Fruit fly (Drosophila melanogaster) whole organism, embryonic: Measurements from ENCODE around the gene CG13126.

Source experiments
- CG18011 ChIP-seq: fragments of 200-800 bp; sonication (Bioruptor generic); optimal IDR thresholded peaks from 2 replicates; lab custom pipeline; 2017; ENCODE audit warnings: missing biosample characterization, missing genetic modification characterization, mild to moderate bottlenecking, moderate library complexity, missing genotype
- CG7271 ChIP-seq: fragments of 200-800 bp; sonication (Bioruptor generic); optimal IDR thresholded peaks from 2 replicates; lab custom pipeline; 2018; ENCODE audit warnings: missing biosample characterization, mild to moderate bottlenecking, missing genetic modification characterization, moderate library complexity
- CG8478 ChIP-seq: fragments of >200 bp; optimal IDR thresholded peaks from 2 replicates; lab custom pipeline; 2018
- CkIIα-i1 ChIP-seq: fragments of 200-800 bp; sonication (Bioruptor generic); IDR thresholded peaks from 2 replicates; pipeline ENCODE4 v1.3.6; 2022; ENCODE audit warnings: missing biosample characterization, missing genetic modification characterization
- D19A ChIP-seq: fragments of 200-800 bp; optimal IDR thresholded peaks from 3 replicates; lab custom pipeline; 2019; ENCODE audit warnings: missing biosample characterization, mild to moderate bottlenecking, missing genetic modification characterization, moderate library complexity
- Myb ChIP-seq: fragments of 200-800 bp; sonication (Bioruptor generic); optimal IDR thresholded peaks from 2 replicates; lab custom pipeline; 2016; ENCODE audit warnings: missing biosample characterization, missing genetic modification characterization
- bigmax ChIP-seq: fragments of 200-800 bp; sonication (Bioruptor generic); optimal IDR thresholded peaks from 2 replicates; lab custom pipeline; 2018; ENCODE audit warnings: missing biosample characterization, mild to moderate bottlenecking, missing genetic modification characterization
- bowl ChIP-seq: fragments of 200-800 bp; sonication (Bioruptor generic); IDR thresholded peaks from 2 replicates; pipeline ENCODE4 v1.3.6; 2022; ENCODE audit warnings: missing biosample characterization, missing genetic modification characterization
- crol ChIP-seq: fragments of 200-800 bp; sonication (Bioruptor generic); IDR thresholded peaks from 2 replicates; pipeline ENCODE4 v1.3.6; 2022; ENCODE audit warnings: missing biosample characterization, missing genetic modification characterization
- gro ChIP-seq: fragments of 200-800 bp; sonication (Bioruptor generic); optimal IDR thresholded peaks from 2 replicates; lab custom pipeline; 2016; ENCODE audit warnings: missing biosample characterization, missing genetic modification characterization
- lola ChIP-seq, 3 experiments: fragments of >200 bp in 2 of 3; fragments of 200-800 bp in 1 of 3; sonication (Bioruptor generic) in 1 of 3; optimal IDR thresholded peaks; 2 replicates each; lab custom pipeline; 2017 to 2019; ENCODE audit warnings: missing biosample characterization in 3 of 3, missing genetic modification characterization in 3 of 3, mild to moderate bottlenecking in 1 of 3, moderate library complexity in 1 of 3
- sqz ChIP-seq: fragments of 200-800 bp; sonication (Bioruptor generic); optimal IDR thresholded peaks from 3 replicates; lab custom pipeline; 2018; ENCODE audit warnings: missing biosample characterization, mild to moderate bottlenecking, missing genetic modification characterization
- ttk ChIP-seq: fragments of 200-800 bp; sonication (Bioruptor generic); IDR thresholded peaks from 2 replicates; pipeline ENCODE4 v2.1.2; 2022; ENCODE audit warnings: missing biosample characterization, missing genetic modification characterization
- unpg ChIP-seq: fragments of 200-800 bp; sonication (Bioruptor generic); optimal IDR thresholded peaks from 3 replicates; lab custom pipeline; 2018; ENCODE audit warnings: missing biosample characterization, mild to moderate bottlenecking, missing genetic modification characterization, moderate library complexity

- TF ChIP-seq D19A (tag; lab: Kevin White, UChicago): no peak
- no peak for TF ChIP-seq crol
- no peak for TF ChIP-seq lola (GFP tag; optimal IDR thresholded peaks at IDR 0.05; lab: Kevin White, UChicago)
- no peak for TF ChIP-seq CG7271 (tag; lab: Kevin White, UChicago)
- no peak for TF ChIP-seq CG18011 (GFP tag; lab: Kevin White, UChicago)
- no peak for TF ChIP-seq gro (GFP tag; lab: Kevin White, UChicago)
- no peak for TF ChIP-seq CkIIα-i1 (GFP tag; lab: Robert Waterston, UW)
- no peak for TF ChIP-seq unpg (GFP tag; lab: Kevin White, UChicago)
- TF ChIP-seq bigmax (GFP tag; lab: Kevin White, UChicago): no peak
- TF ChIP-seq Myb: no peak
- no peak for TF ChIP-seq sqz (GFP tag; lab: Kevin White, UChicago)
- no peak for TF ChIP-seq ttk (GFP tag; lab: Robert Waterston, UW)
- TF ChIP-seq CG8478 (lab: Kevin White, UChicago): no peak
- TF ChIP-seq bowl: no peak
Measured at dm6 chr2L:9919949-9920348, 34.0 kb downstream of the CG13126 start, which contains the start of gene CG4594.
